Fruit fly (Drosophila melanogaster): ENCODE data around the gene gro.

gro gene

dm6 chr3R:26019232-26019631 lies 22.3 kb upstream of the gro start (continued):
- peak; percentile 10 for TF ChIP-seq CG8632 (GFP tag; optimal IDR thresholded peaks at IDR 0.05)
- TF ChIP-seq CG32006 (GFP tag; optimal IDR thresholded peaks at IDR 0.05): peak; percentile 91
- peak; percentile 63 for TF ChIP-seq dac (GFP tag; optimal IDR thresholded peaks at IDR 0.05)
- TF ChIP-seq CG8119 (GFP tag; IDR thresholded peaks at IDR 0.05): peak; percentile 93
- TF ChIP-seq cyc (GFP tag; optimal IDR thresholded peaks at IDR 0.05): no peak
- TF ChIP-seq dsx (GFP tag; optimal IDR thresholded peaks at IDR 0.05; ENCODE audit: poor library complexity, severe bottlenecking): no peak
- TF ChIP-seq spab (GFP tag; optimal IDR thresholded peaks at IDR 0.05): peak; percentile 20
- no peak for TF ChIP-seq fd85E (GFP tag; optimal IDR thresholded peaks at IDR 0.05)

dm6 chr3R:26020244-26021171 lies 21.0 kb upstream of the gro start:
- no peak for TF ChIP-seq svp (GFP tag)
- peak; percentile 24 for TF ChIP-seq CG8319 (GFP tag; optimal IDR thresholded peaks at IDR 0.05)
- TF ChIP-seq Smox (GFP tag; optimal IDR thresholded peaks at IDR 0.05): peak; percentile 51
- peak; percentile 62 for TF ChIP-seq net (GFP tag; optimal IDR thresholded peaks at IDR 0.05)
- peak; percentile 65 for TF ChIP-seq pdm3 (GFP tag; optimal IDR thresholded peaks at IDR 0.05)
- TF ChIP-seq ss (GFP tag; optimal IDR thresholded peaks at IDR 0.05): peak; percentile 9 to 61
- peak; percentile 15 for TF ChIP-seq CG31627 (GFP tag; optimal IDR thresholded peaks at IDR 0.05)
- peak; percentile 36 for TF ChIP-seq Sox14 (GFP tag; optimal IDR thresholded peaks at IDR 0.05)
- TF ChIP-seq CG34406 (GFP tag; optimal IDR thresholded peaks at IDR 0.05): peak; percentile 73
- TF ChIP-seq CG15336 (GFP tag; IDR thresholded peaks at IDR 0.05): peak; percentile 86
- no peak for TF ChIP-seq Hr38 (GFP tag; optimal IDR thresholded peaks at IDR 0.05)
- peak; percentile 78 for TF ChIP-seq CG4318 (GFP tag; optimal IDR thresholded peaks at IDR 0.05)
- TF ChIP-seq CG11294 (GFP tag; IDR thresholded peaks at IDR 0.05): peak; percentile 19; the same call in 1 of the 2 replicates
- peak; percentile 81 for TF ChIP-seq CG6163 (GFP tag; IDR thresholded peaks at IDR 0.05)
- peak; percentile 46 for TF ChIP-seq lz (GFP tag; optimal IDR thresholded peaks at IDR 0.05)
- peak; percentile 77 for TF ChIP-seq achi (GFP tag; optimal IDR thresholded peaks at IDR 0.05)
- TF ChIP-seq Eip93F (GFP tag; optimal IDR thresholded peaks at IDR 0.05): no peak
- TF ChIP-seq OdsH (GFP tag; optimal IDR thresholded peaks at IDR 0.05): peak; percentile 82
- peak; percentile 72 for TF ChIP-seq CG6808 (GFP tag; optimal IDR thresholded peaks at IDR 0.05)
- peak; percentile 72 for TF ChIP-seq acj6 (GFP tag; optimal IDR thresholded peaks at IDR 0.05)
- peak; percentile 76 for TF ChIP-seq CG10631 (GFP tag; optimal IDR thresholded peaks at IDR 0.05)
- peak; percentile 84 for TF ChIP-seq eg (GFP tag; IDR thresholded peaks at IDR 0.05)
- peak; percentile 43 for TF ChIP-seq cyc (GFP tag; optimal IDR thresholded peaks at IDR 0.05)
- peak; percentile 66 for TF ChIP-seq spab (GFP tag; optimal IDR thresholded peaks at IDR 0.05)
- peak; percentile 64 for TF ChIP-seq esn (GFP tag; optimal IDR thresholded peaks at IDR 0.05)
- TF ChIP-seq Blimp-1 (GFP tag; optimal IDR thresholded peaks at IDR 0.05): no peak
- peak; percentile 68 for TF ChIP-seq CG3032 (tag; optimal IDR thresholded peaks at IDR 0.05)
- TF ChIP-seq CG10669 (GFP tag; optimal IDR thresholded peaks at IDR 0.05): peak; percentile 73
- TF ChIP-seq Ets21C (GFP tag; optimal IDR thresholded peaks at IDR 0.05): peak; percentile 6
- peak; percentile 88 for TF ChIP-seq CG32006 (GFP tag; optimal IDR thresholded peaks at IDR 0.05)
- TF ChIP-seq Sox15 (GFP tag; optimal IDR thresholded peaks at IDR 0.05): peak; percentile 53
- peak; percentile 40 for TF ChIP-seq CG16779 (tag; optimal IDR thresholded peaks at IDR 0.05)
- peak; percentile 34 to 75 for TF ChIP-seq salr (GFP tag; optimal IDR thresholded peaks at IDR 0.05)
- peak; percentile 36 for TF ChIP-seq Hr39 (GFP tag; optimal IDR thresholded peaks at IDR 0.05)
- peak; percentile 55 for TF ChIP-seq fd59A (GFP tag; optimal IDR thresholded peaks at IDR 0.05)
- no peak for TF ChIP-seq dsx (GFP tag; optimal IDR thresholded peaks at IDR 0.05; ENCODE audit: poor library complexity, severe bottlenecking)
- peak; percentile 74 for TF ChIP-seq CG6276 (GFP tag; optimal IDR thresholded peaks at IDR 0.05)
- peak; percentile 53 for TF ChIP-seq Met (GFP tag; optimal IDR thresholded peaks at IDR 0.05)
- peak; percentile 60 for TF ChIP-seq CG1621 (tag; optimal IDR thresholded peaks at IDR 0.05)
- TF ChIP-seq vri (GFP tag; optimal IDR thresholded peaks at IDR 0.05): peak; percentile 27
- peak; percentile 25 for TF ChIP-seq Lpt (GFP tag; optimal IDR thresholded peaks at IDR 0.05)
- TF ChIP-seq Ets96B (tag; optimal IDR thresholded peaks at IDR 0.05): peak; percentile 72
- TF ChIP-seq CG7368 (GFP tag; optimal IDR thresholded peaks at IDR 0.05): peak; percentile 54
